Worm (Caenorhabditis elegans): ENCODE results near the gene suca-1.

DNA sequence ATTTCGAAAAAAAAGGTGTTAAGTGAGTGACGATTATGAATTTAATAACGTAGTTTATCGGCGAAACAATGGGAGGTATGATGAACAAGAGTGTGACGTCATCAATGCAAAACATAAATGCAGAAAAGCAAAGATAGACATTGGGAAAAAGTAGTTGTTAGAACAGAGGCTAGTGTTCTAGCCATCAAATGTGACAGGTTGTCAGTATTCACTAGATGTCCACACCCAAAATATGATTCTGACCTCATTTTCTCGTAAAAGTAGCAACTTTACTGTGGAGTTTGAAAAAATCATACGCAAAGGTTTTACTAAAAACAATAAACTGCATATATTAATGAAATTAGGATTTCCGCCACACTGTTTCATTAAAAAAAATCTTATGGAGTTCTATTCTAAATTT lies 48.7 kb downstream of the suca-1 start:
- TF ChIP-seq crh-2 (tag; optimal IDR thresholded peaks at IDR 0.05) (no peak), mab-5 (tag; optimal IDR thresholded peaks at IDR 0.05) (no peak), ztf-11 (tag; optimal IDR thresholded peaks at IDR 0.05) (no peak), zag-1 (tag; optimal IDR thresholded peaks at IDR 0.05) (no peak), mdl-1 (tag; optimal IDR thresholded peaks at IDR 0.05) (no peak), nhr-25 (tag; optimal IDR thresholded peaks at IDR 0.05) (no peak), unc-39 (tag; optimal IDR thresholded peaks at IDR 0.05) (no peak), lin-39 (tag; optimal IDR thresholded peaks at IDR 0.05) (no peak), nhr-21 (tag; optimal IDR thresholded peaks at IDR 0.05) (no peak), ceh-16 (tag; optimal IDR thresholded peaks at IDR 0.05) (no peak)
